Fruit fly (Drosophila melanogaster): Measurements from ENCODE around the gene CG14662.

Gene CG14662

dm6 chr3R:5021431-5021999 lies 37.5 kb upstream of the CG14662 start (continued):
- TF ChIP-seq CG12071 (GFP tag; optimal IDR thresholded peaks at IDR 0.05) (no peak), ind (GFP tag; optimal IDR thresholded peaks at IDR 0.05) (no peak), gcm (GFP tag; optimal IDR thresholded peaks at IDR 0.05) (peak; percentile 91), nau (GFP tag; optimal IDR thresholded peaks at IDR 0.05) (no peak), ken (GFP tag; IDR thresholded peaks at IDR 0.05) (no peak), CG17568 (GFP tag; optimal IDR thresholded peaks at IDR 0.05) (no peak), yki (optimal IDR thresholded peaks at IDR 0.05) (no peak), maf-S (GFP tag; optimal IDR thresholded peaks at IDR 0.05) (no peak), Hr78 (GFP tag; optimal IDR thresholded peaks at IDR 0.05) (peak in 1 of 2 experiments; percentile 43), CG15479 (GFP tag; optimal IDR thresholded peaks at IDR 0.05) (peak; percentile 30), pho (GFP tag; optimal IDR thresholded peaks at IDR 0.05) (no peak), sr (GFP tag; IDR thresholded peaks at IDR 0.05) (peak; percentile 78), CoRest (tag; optimal IDR thresholded peaks at IDR 0.05) (no peak), Mrtf (GFP tag; IDR thresholded peaks at IDR 0.05) (no peak), CG6813 (GFP tag; optimal IDR thresholded peaks at IDR 0.05) (peak; percentile 13), CG18764 (GFP tag; optimal IDR thresholded peaks at IDR 0.05) (no peak)

dm6 chr3R:5020915-5021412 lies 36.9 kb upstream of the CG14662 start:
- TF ChIP-seq salm (tag; optimal IDR thresholded peaks at IDR 0.05) (no peak), Med (GFP tag) (peak; percentile 82), CG12299 (tag; optimal IDR thresholded peaks at IDR 0.05) (no peak), abd-A (tag; optimal IDR thresholded peaks at IDR 0.05) (peak; percentile 96), wek (GFP tag; optimal IDR thresholded peaks at IDR 0.05) (no peak), CG10209 (GFP tag; optimal IDR thresholded peaks at IDR 0.05) (no peak), CG4707 (GFP tag; optimal IDR thresholded peaks at IDR 0.05) (no peak), gfzf (GFP tag; optimal IDR thresholded peaks at IDR 0.05) (no peak), crol (GFP tag; IDR thresholded peaks at IDR 0.05) (peak; percentile 36; the same call in 1 of the 2 replicates), CG13894 (tag; optimal IDR thresholded peaks at IDR 0.05) (peak; percentile 99), wdn (GFP tag; IDR thresholded peaks at IDR 0.05) (no peak), H2.0 (GFP tag; IDR thresholded peaks at IDR 0.05) (no peak), knrl (GFP tag; IDR thresholded peaks at IDR 0.05; ENCODE audit: partially characterized antibody) (no peak), CG17186 (GFP tag; optimal IDR thresholded peaks at IDR 0.05) (no peak), sd (tag; optimal IDR thresholded peaks at IDR 0.05) (no peak), onecut (GFP tag; IDR thresholded peaks at IDR 0.05) (no peak), CG11085 (GFP tag; IDR thresholded peaks at IDR 0.05) (no peak), CG11560 (tag; IDR thresholded peaks at IDR 0.05) (no peak), ind (GFP tag; optimal IDR thresholded peaks at IDR 0.05) (no peak), Lim3 (GFP tag; IDR thresholded peaks at IDR 0.05) (no peak), CG14667 (GFP tag; IDR thresholded peaks at IDR 0.05) (no peak), Trl (optimal IDR thresholded peaks at IDR 0.05) (peak in 1 of 2 experiments; percentile 34), Trl (GFP tag; optimal IDR thresholded peaks at IDR 0.05) (no peak), nerfin-2 (GFP tag; IDR thresholded peaks at IDR 0.05; ENCODE audit: partially characterized antibody) (no peak), CG8290 (GFP tag; optimal IDR thresholded peaks at IDR 0.05) (no peak), CG8290 (tag; optimal IDR thresholded peaks at IDR 0.05) (peak in 1 of 2 experiments; percentile 3), CG14965 (GFP tag; optimal IDR thresholded peaks at IDR 0.05; ENCODE audit: borderline replicate concordance) (no peak), CG11695 (GFP tag; IDR thresholded peaks at IDR 0.05) (no peak), Lpt (GFP tag; optimal IDR thresholded peaks at IDR 0.05) (no peak), cg (GFP tag; optimal IDR thresholded peaks at IDR 0.05) (peak; percentile 56), CG14050 (GFP tag; IDR thresholded peaks at IDR 0.05) (no peak), CG16779 (GFP tag; IDR thresholded peaks at IDR 0.05) (0 out of 2 replicates have a peak, but pooled peaks have one; percentile 6), sens (GFP tag) (peak; percentile 49), vvl (GFP tag; IDR thresholded peaks at IDR 0.05) (0 out of 2 replicates have a peak, but pooled peaks have one; percentile 5)
